Fruit fly (Drosophila melanogaster): ENCODE results near the gene CG33169.

The CG33169 gene

DNA sequence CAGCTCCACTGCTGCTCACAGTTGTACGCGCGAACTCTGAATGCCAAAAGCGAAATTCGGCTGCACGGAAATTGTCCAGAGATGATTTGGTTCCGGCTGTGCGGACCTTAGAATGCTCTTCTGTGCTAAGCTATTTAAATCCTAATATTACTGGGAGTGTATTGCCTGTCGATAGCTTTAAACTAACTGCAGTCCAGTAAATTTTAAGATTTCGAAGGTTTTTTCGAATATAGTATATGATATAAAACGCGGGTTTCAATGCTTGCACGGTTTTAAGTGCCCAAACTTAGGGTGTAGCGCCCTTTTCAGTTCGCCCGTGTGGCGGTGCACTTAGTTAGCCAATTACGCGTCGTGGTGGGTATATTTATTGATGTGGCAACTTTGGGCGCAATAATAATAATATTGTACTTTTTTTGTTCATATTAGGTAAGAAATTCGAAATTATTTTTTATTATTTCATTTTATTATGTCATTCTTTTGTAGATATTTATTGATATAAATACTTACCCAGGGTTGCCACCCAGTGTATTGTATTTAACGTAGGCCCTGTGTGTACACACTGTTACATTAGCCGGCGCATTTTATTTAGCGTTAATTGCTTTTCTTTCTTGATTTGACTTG, 15.2 kb downstream of the CG33169 start, which contains the start of the genes Chro and Ssl1 (continued):
- TF ChIP-seq CG34224 (GFP tag; IDR thresholded peaks at IDR 0.05; ENCODE audit: partially characterized antibody) = 0 out of 3 replicates have a peak, but pooled peaks have one; percentile 28
- TF ChIP-seq ap (GFP tag; IDR thresholded peaks at IDR 0.05) = peak; percentile 100
- TF ChIP-seq CG30431 (GFP tag; optimal IDR thresholded peaks at IDR 0.05) = peak; percentile 100
- TF ChIP-seq CG15073 (GFP tag; optimal IDR thresholded peaks at IDR 0.05) = peak; percentile 95
- peak; percentile 100 for TF ChIP-seq ase (GFP tag; IDR thresholded peaks at IDR 0.05)
- TF ChIP-seq gce (GFP tag; IDR thresholded peaks at IDR 0.05) = peak; percentile 99
- TF ChIP-seq Rfx (GFP tag; IDR thresholded peaks at IDR 0.05) = peak; percentile 100
- no peak for TF ChIP-seq hth (optimal IDR thresholded peaks at IDR 0.05)
- TF ChIP-seq CG8944 (GFP tag; optimal IDR thresholded peaks at IDR 0.05) = peak; percentile 100
- TF ChIP-seq HLHmδ (GFP tag; optimal IDR thresholded peaks at IDR 0.05) = peak; percentile 49
- TF ChIP-seq Poxn (GFP tag; IDR thresholded peaks at IDR 0.05) = peak; percentile 99
- TF ChIP-seq CG10267 (tag; optimal IDR thresholded peaks at IDR 0.05) = peak; percentile 99
- peak; percentile 80 for TF ChIP-seq Sry-β (GFP tag; optimal IDR thresholded peaks at IDR 0.05)
- TF ChIP-seq CG1603 (tag; optimal IDR thresholded peaks at IDR 0.05) = peak; percentile 99
- peak; percentile 100 for TF ChIP-seq Mrtf (GFP tag; IDR thresholded peaks at IDR 0.05)
- peak; percentile 100 for TF ChIP-seq Ada2b (GFP tag; IDR thresholded peaks at IDR 0.05)
- TF ChIP-seq mld (GFP tag; IDR thresholded peaks at IDR 0.05; ENCODE audit: partially characterized antibody) = no peak
- TF ChIP-seq E2f2 (GFP tag; IDR thresholded peaks at IDR 0.05) = peak; percentile 96
- peak; percentile 99 for TF ChIP-seq CG17612 (GFP tag; IDR thresholded peaks at IDR 0.05)
- TF ChIP-seq kni (GFP tag; optimal IDR thresholded peaks at IDR 0.05) = peak; percentile 97
- no peak for TF ChIP-seq vnd (GFP tag; IDR thresholded peaks at IDR 0.05; ENCODE audit: partially characterized antibody)
- TF ChIP-seq tin (GFP tag; optimal IDR thresholded peaks at IDR 0.05) = peak; percentile 100
- TF ChIP-seq Dbx (GFP tag; IDR thresholded peaks at IDR 0.05) = peak; percentile 100
- peak; percentile 99 for TF ChIP-seq CG31224 (GFP tag; IDR thresholded peaks at IDR 0.05)
- peak; percentile 92 for TF ChIP-seq stwl (tag; optimal IDR thresholded peaks at IDR 0.05)
- peak in 1 of 3 experiments; percentile 100 for TF ChIP-seq Stat92E (GFP tag; optimal IDR thresholded peaks at IDR 0.05)
- TF ChIP-seq croc (GFP tag; conservative IDR thresholded peaks at IDR 0.05) = peak; percentile 100
- peak; percentile 100 for TF ChIP-seq ems (GFP tag; optimal IDR thresholded peaks at IDR 0.05)
- peak in 1 of 2 experiments; percentile 100 for TF ChIP-seq Eip74EF (GFP tag; optimal IDR thresholded peaks at IDR 0.05)
- TF ChIP-seq CG14050 (GFP tag; IDR thresholded peaks at IDR 0.05) = peak; percentile 100
- TF ChIP-seq emc (GFP tag; optimal IDR thresholded peaks at IDR 0.05) = peak; percentile 99
- peak; percentile 100 for TF ChIP-seq CG1602 (GFP tag; optimal IDR thresholded peaks at IDR 0.05)
- peak; percentile 100 for TF ChIP-seq Bteb2 (GFP tag; optimal IDR thresholded peaks at IDR 0.05)
- TF ChIP-seq kay (GFP tag; optimal IDR thresholded peaks at IDR 0.05) = peak; percentile 100
- TF ChIP-seq CG17912 (GFP tag; optimal IDR thresholded peaks at IDR 0.05) = peak; percentile 98
- peak; percentile 100 for TF ChIP-seq phol (tag; optimal IDR thresholded peaks at IDR 0.05)
- peak; percentile 98 for TF ChIP-seq CG4328 (GFP tag; optimal IDR thresholded peaks at IDR 0.05)
- TF ChIP-seq CG1792 (GFP tag; optimal IDR thresholded peaks at IDR 0.05) = peak; percentile 100
- peak; percentile 100 for TF ChIP-seq gcm2 (GFP tag; optimal IDR thresholded peaks at IDR 0.05)
- TF ChIP-seq Blimp-1 (GFP tag; optimal IDR thresholded peaks at IDR 0.05) = peak; percentile 99
- TF ChIP-seq gt (GFP tag; IDR thresholded peaks at IDR 0.05) = peak; percentile 100
- peak; percentile 99 for TF ChIP-seq CG7271 (tag; optimal IDR thresholded peaks at IDR 0.05)
- peak; percentile 100 for TF ChIP-seq CG17359 (tag; optimal IDR thresholded peaks at IDR 0.05)
- no peak for TF ChIP-seq usp (GFP tag; optimal IDR thresholded peaks at IDR 0.05)
- peak; percentile 94 for TF ChIP-seq CG5180 (GFP tag; optimal IDR thresholded peaks at IDR 0.05)
- peak; percentile 100 for TF ChIP-seq CG14014 (GFP tag; IDR thresholded peaks at IDR 0.05)
- TF ChIP-seq ttk (GFP tag; IDR thresholded peaks at IDR 0.05) = peak; percentile 100
- TF ChIP-seq CG11085 (GFP tag; IDR thresholded peaks at IDR 0.05) = peak; percentile 99
- peak; percentile 100 for TF ChIP-seq CG4424 (GFP tag; optimal IDR thresholded peaks at IDR 0.05)
- TF ChIP-seq CrebB (tag; optimal IDR thresholded peaks at IDR 0.05) = peak; percentile 100
